Worm (Caenorhabditis elegans) whole organism, L2 larva: ENCODE data around the gene B0457.6.

Source experiments
- ZK546.5 ChIP-seq: sonication (generic microtip); optimal IDR thresholded peaks from 2 replicates; lab custom pipeline; 2017; ENCODE audit warnings: missing biosample characterization, missing genetic modification characterization
- ama-1 ChIP-seq: fragments of 150-350 bp; optimal IDR thresholded peaks from 2 replicates; lab custom pipeline; 2018; ENCODE audit warnings: inconsistent platforms
- lin-13 ChIP-seq: fragments of 150-350 bp; optimal IDR thresholded peaks from 2 replicates; lab custom pipeline; 2014; ENCODE audit warnings: missing biosample characterization, missing genetic modification reagents, missing genetic modification characterization
- nhr-12 ChIP-seq: fragments of 150-350 bp; optimal IDR thresholded peaks from 2 replicates; lab custom pipeline; 2014; ENCODE audit warnings: missing biosample characterization, missing genetic modification characterization
- nhr-25 ChIP-seq: fragments of 150-350 bp; sonication (generic microtip); optimal IDR thresholded peaks from 3 replicates; lab custom pipeline; 2014; ENCODE audit warnings: missing biosample characterization, missing genetic modification characterization
- nhr-77 ChIP-seq: fragments of 150-350 bp; optimal IDR thresholded peaks from 2 replicates; lab custom pipeline; 2014; ENCODE audit warnings: missing biosample characterization, missing genetic modification characterization
- skn-1 ChIP-seq: sonication (generic microtip); optimal IDR thresholded peaks from 2 replicates; lab custom pipeline; 2017; ENCODE audit warnings: missing biosample characterization, missing genetic modification characterization
- unc-62 ChIP-seq: fragments of 150-350 bp; optimal IDR thresholded peaks from 2 replicates; lab custom pipeline; 2014; ENCODE audit warnings: missing biosample characterization, missing genetic modification reagents, missing genetic modification characterization
- ztf-4 ChIP-seq: fragments of 150-350 bp; optimal IDR thresholded peaks from 2 replicates; lab custom pipeline; 2014; ENCODE audit warnings: missing biosample characterization, missing genetic modification characterization

- no peak for TF ChIP-seq skn-1
- TF ChIP-seq nhr-12 = no peak
- no peak for TF ChIP-seq nhr-77 (tag; lab: Kevin White, UChicago)
- no peak for TF ChIP-seq unc-62 (GFP tag; lab: Kevin White, UChicago)
- TF ChIP-seq ama-1 = no peak
- TF ChIP-seq ZK546.5 (tag; lab: Kevin White, UChicago) = no peak
- TF ChIP-seq lin-13 = no peak
- TF ChIP-seq ztf-4 (tag; lab: Kevin White, UChicago) = no peak
- TF ChIP-seq nhr-25 (tag; lab: Kevin White, UChicago) = no peak
These were observed 43.7 kb upstream of the B0457.6 start for ce11 chrII:8878528-8878927.
